Worm (Caenorhabditis elegans) whole organism, midembryonic: ENCODE data around the gene nstp-6.

Experiments
- cog-1 ChIP-seq: sonication (generic microtip); optimal IDR thresholded peaks from 2 replicates; lab custom pipeline; 2016; ENCODE audit warnings: missing genetic modification characterization, missing compliant biosample characterization
- flt-1 ChIP-seq: fragments of 200-800 bp; sonication (Bioruptor generic); IDR thresholded peaks from 2 replicates; pipeline ENCODE4 v1.3.6; 2022; ENCODE audit warnings: missing genetic modification characterization, missing compliant biosample characterization

- TF ChIP-seq flt-1 (no peak), cog-1 (no peak)
Observed at ce11 chrIV:3531535-3531934, 15.9 kb downstream of the nstp-6 start.
